Fruit fly (Drosophila melanogaster) whole organism, embryonic: Measurements from ENCODE around the gene UbcE2H.

Source experiments
- Abd-B ChIP-seq: fragments of 200-800 bp; sonication (Bioruptor generic); optimal IDR thresholded peaks from 2 replicates; lab custom pipeline; 2018; ENCODE audit warnings: missing biosample characterization, mild to moderate bottlenecking, missing genetic modification characterization, moderate library complexity
- Adf1 ChIP-seq: fragments of 200-800 bp; sonication (Bioruptor generic); IDR thresholded peaks from 2 replicates; pipeline ENCODE4 v1.3.6; 2022; ENCODE audit warnings: missing biosample characterization, missing genetic modification characterization
- CG10267 ChIP-seq: fragments of 200-800 bp; sonication (Bioruptor generic); optimal IDR thresholded peaks from 2 replicates; lab custom pipeline; 2018; ENCODE audit warnings: missing biosample characterization, mild to moderate bottlenecking, missing genetic modification characterization, moderate library complexity
- CG13287 ChIP-seq: fragments of 200-800 bp; sonication (Bioruptor generic); IDR thresholded peaks from 2 replicates; pipeline ENCODE4 v1.3.6; 2022; ENCODE audit warnings: missing biosample characterization, missing genetic modification characterization; ENCODE audit not compliant: partially characterized antibody
- CG14860 ChIP-seq: fragments of 200-800 bp; sonication (Bioruptor generic); IDR thresholded peaks from 3 replicates; pipeline ENCODE4 v1.3.6; 2022; ENCODE audit warnings: missing biosample characterization, missing genetic modification characterization; ENCODE audit not compliant: partially characterized antibody
- CG15601 ChIP-seq: fragments of 200-800 bp; sonication (Bioruptor generic); optimal IDR thresholded peaks from 3 replicates; lab custom pipeline; 2019; ENCODE audit warnings: missing biosample characterization, mild to moderate bottlenecking, missing genetic modification characterization, moderate library complexity
- CG16813 ChIP-seq: fragments of 200-800 bp; sonication (Bioruptor generic); IDR thresholded peaks from 3 replicates; pipeline ENCODE4 v1.3.6; 2022; ENCODE audit warnings: missing biosample characterization, missing genetic modification characterization; ENCODE audit not compliant: partially characterized antibody
- CG17802 ChIP-seq: fragments of 200-800 bp; sonication (Bioruptor generic); optimal IDR thresholded peaks from 2 replicates; lab custom pipeline; 2018; ENCODE audit warnings: missing biosample characterization, mild to moderate bottlenecking, missing genetic modification characterization, moderate library complexity
- CG2129 ChIP-seq: fragments of 200-800 bp; sonication (Bioruptor generic); IDR thresholded peaks from 2 replicates; pipeline ENCODE4 v1.3.6; 2022; ENCODE audit warnings: missing biosample characterization, missing genetic modification characterization; ENCODE audit not compliant: partially characterized antibody
- CG4328 ChIP-seq: fragments of 200-800 bp; sonication (Bioruptor generic); optimal IDR thresholded peaks from 3 replicates; lab custom pipeline; 2017; ENCODE audit warnings: missing biosample characterization, missing genetic modification reagents, missing genetic modification characterization
- CG6791 ChIP-seq: fragments of 200-800 bp; sonication (Bioruptor generic); IDR thresholded peaks from 3 replicates; pipeline ENCODE4 v1.3.6; 2022; ENCODE audit warnings: missing biosample characterization, missing genetic modification characterization; ENCODE audit not compliant: partially characterized antibody
- CG7839 ChIP-seq: fragments of 200-800 bp; sonication (Bioruptor generic); optimal IDR thresholded peaks from 3 replicates; lab custom pipeline; 2018; ENCODE audit warnings: missing biosample characterization, mild to moderate bottlenecking, missing genetic modification characterization, moderate library complexity
- CG8281 ChIP-seq: fragments of 200-800 bp; sonication (Bioruptor generic); optimal IDR thresholded peaks from 2 replicates; lab custom pipeline; 2018; ENCODE audit warnings: missing biosample characterization, mild to moderate bottlenecking, missing genetic modification characterization, moderate library complexity
- CG8765 ChIP-seq: fragments of 200-800 bp; sonication (Bioruptor generic); IDR thresholded peaks from 2 replicates; pipeline ENCODE4 v1.3.6; 2022; ENCODE audit warnings: missing biosample characterization, missing genetic modification characterization
- Deaf1 ChIP-seq: fragments of 200-800 bp; optimal IDR thresholded peaks from 3 replicates; lab custom pipeline; 2019; ENCODE audit warnings: missing biosample characterization, mild to moderate bottlenecking, missing genetic modification characterization, moderate library complexity
- Doc3 ChIP-seq: fragments of 200-800 bp; sonication (Bioruptor generic); IDR thresholded peaks from 3 replicates; pipeline ENCODE4 v1.3.6; 2022; ENCODE audit warnings: missing biosample characterization, missing genetic modification characterization; ENCODE audit not compliant: partially characterized antibody
- Dp ChIP-seq: fragments of 200-800 bp; sonication (Bioruptor generic); optimal IDR thresholded peaks from 2 replicates; lab custom pipeline; 2018; ENCODE audit warnings: missing biosample characterization, mild to moderate bottlenecking, missing genetic modification characterization, moderate library complexity
- Eip74EF ChIP-seq, 2 experiments: fragments of 200-800 bp in 1 of 2; fragments of >200 bp in 1 of 2; sonication (Bioruptor generic) in 1 of 2; optimal IDR thresholded peaks; 2 replicates each; lab custom pipeline; 2017 to 2019; ENCODE audit warnings: missing biosample characterization in 2 of 2, missing genetic modification characterization in 2 of 2, mild to moderate bottlenecking in 1 of 2, moderate library complexity in 1 of 2
- Hand ChIP-seq: fragments of 200-800 bp; sonication (Bioruptor generic); optimal IDR thresholded peaks from 2 replicates; lab custom pipeline; 2017; ENCODE audit warnings: mild to moderate bottlenecking, missing biosample characterization, missing genetic modification reagents, missing genetic modification characterization
- HmgD ChIP-seq: fragments of 200-800 bp; sonication (Bioruptor generic); optimal IDR thresholded peaks from 3 replicates; lab custom pipeline; 2016; ENCODE audit warnings: missing biosample characterization, missing genetic modification characterization
- Meics ChIP-seq: fragments of 200-800 bp; sonication (Bioruptor generic); optimal IDR thresholded peaks from 2 replicates; lab custom pipeline; 2017; ENCODE audit warnings: missing biosample characterization, mild to moderate bottlenecking, missing genetic modification characterization
- NK7.1 ChIP-seq: fragments of 200-800 bp; sonication (Bioruptor generic); optimal IDR thresholded peaks from 3 replicates; lab custom pipeline; 2016; ENCODE audit warnings: missing biosample characterization, missing genetic modification characterization
- Ptx1 ChIP-seq: fragments of 200-800 bp; sonication (Bioruptor generic); IDR thresholded peaks from 2 replicates; pipeline ENCODE4 v1.3.6; 2022; ENCODE audit warnings: missing biosample characterization, missing genetic modification characterization
- Ravus ChIP-seq: fragments of 200-800 bp; sonication (Bioruptor generic); IDR thresholded peaks from 2 replicates; pipeline ENCODE4 v1.3.6; 2022; ENCODE audit warnings: missing biosample characterization, missing genetic modification characterization
- Vsx1 ChIP-seq: fragments of 200-800 bp; sonication (Bioruptor generic); optimal IDR thresholded peaks from 2 replicates; lab custom pipeline; 2017; ENCODE audit warnings: missing biosample characterization, mild to moderate bottlenecking, missing genetic modification characterization, missing genetic modification reagents
- Xrp1 ChIP-seq: fragments of 200-800 bp; sonication (Bioruptor generic); IDR thresholded peaks from 2 replicates; pipeline ENCODE4 v1.3.6; 2022; ENCODE audit warnings: missing biosample characterization, missing genetic modification characterization
- amos ChIP-seq: fragments of 200-800 bp; sonication (Bioruptor generic); IDR thresholded peaks from 2 replicates; pipeline ENCODE4 v1.3.6; 2022; ENCODE audit warnings: missing biosample characterization, missing genetic modification characterization; ENCODE audit not compliant: partially characterized antibody
- ap ChIP-seq: fragments of 200-800 bp; sonication (Bioruptor generic); IDR thresholded peaks from 2 replicates; pipeline ENCODE4 v1.3.6; 2022; ENCODE audit warnings: missing biosample characterization, missing genetic modification characterization
- cad ChIP-seq: fragments of >200 bp; optimal IDR thresholded peaks from 2 replicates; lab custom pipeline; 2017; ENCODE audit warnings: missing biosample characterization, missing genetic modification characterization
- chn ChIP-seq: fragments of 200-800 bp; sonication (Bioruptor generic); optimal IDR thresholded peaks from 2 replicates; lab custom pipeline; 2016; ENCODE audit warnings: missing biosample characterization, missing genetic modification characterization
- dmrt99B ChIP-seq: fragments of 200-800 bp; sonication (Bioruptor generic); optimal IDR thresholded peaks from 2 replicates; lab custom pipeline; 2018; ENCODE audit warnings: missing biosample characterization, mild to moderate bottlenecking, missing genetic modification characterization, moderate library complexity
- exex ChIP-seq: fragments of 200-800 bp; sonication (Bioruptor generic); optimal IDR thresholded peaks from 4 replicates; lab custom pipeline; 2018; ENCODE audit warnings: missing biosample characterization, mild to moderate bottlenecking, missing genetic modification characterization, moderate library complexity
- fd102C ChIP-seq: fragments of 200-800 bp; sonication (Bioruptor generic); optimal IDR thresholded peaks from 2 replicates; lab custom pipeline; 2018; ENCODE audit warnings: missing biosample characterization, mild to moderate bottlenecking, missing genetic modification characterization, moderate library complexity
- gce ChIP-seq: fragments of 200-800 bp; sonication (Bioruptor generic); IDR thresholded peaks from 3 replicates; pipeline ENCODE4 v1.3.6; 2022; ENCODE audit warnings: missing biosample characterization, missing genetic modification characterization
- otp ChIP-seq: fragments of 200-800 bp; sonication (Bioruptor generic); IDR thresholded peaks from 3 replicates; pipeline ENCODE4, ENCODE4 v1.3.6; 2022; ENCODE audit warnings: missing biosample characterization, missing genetic modification characterization
- pfk ChIP-seq: fragments of 200-800 bp; sonication (Bioruptor generic); optimal IDR thresholded peaks from 2 replicates; lab custom pipeline; 2018; ENCODE audit warnings: missing biosample characterization, mild to moderate bottlenecking, missing genetic modification characterization, moderate library complexity
- prd ChIP-seq, 3 experiments: fragments of >200 bp in 2 of 3; fragments of 200-800 bp in 1 of 3; sonication (Bioruptor generic) in 1 of 3; optimal IDR thresholded peaks in 2 of 3; IDR thresholded peaks in 1 of 3; 2 replicates in 2 of 3; 3 replicates in 1 of 3; pipeline versions ENCODE4 v1.3.6 to Lab custom; 2017 to 2022; ENCODE audit warnings: missing biosample characterization in 1 of 3, missing genetic modification characterization in 1 of 3
- sima ChIP-seq: fragments of 200-800 bp; sonication (Bioruptor generic); optimal IDR thresholded peaks from 2 replicates; lab custom pipeline; 2016; ENCODE audit warnings: missing biosample characterization, missing genetic modification characterization
- stwl ChIP-seq: fragments of 200-800 bp; sonication (Bioruptor generic); optimal IDR thresholded peaks from 3 replicates; lab custom pipeline; 2018; ENCODE audit warnings: missing biosample characterization, mild to moderate bottlenecking, missing genetic modification characterization, moderate library complexity
- sug ChIP-seq: fragments of 200-800 bp; optimal IDR thresholded peaks from 2 replicates; lab custom pipeline; 2019; ENCODE audit warnings: missing biosample characterization, mild to moderate bottlenecking, missing genetic modification characterization, moderate library complexity
- tgo ChIP-seq: fragments of 200-800 bp; sonication (Bioruptor generic); IDR thresholded peaks from 3 replicates; pipeline ENCODE4 v1.3.6; 2022; ENCODE audit warnings: missing biosample characterization, missing genetic modification characterization
- tx ChIP-seq: fragments of 200-800 bp; sonication (Bioruptor generic); optimal IDR thresholded peaks from 2 replicates; lab custom pipeline; 2016; ENCODE audit warnings: missing biosample characterization, missing genetic modification characterization

The UbcE2H gene

dm6 chrX:8141353-8142066 is 47.6 kb upstream of the UbcE2H start (continued):
- TF ChIP-seq CG7839 (tag; lab: Kevin White, UChicago) (peak; percentile 17), Ravus (no peak), CG4328 (GFP tag; lab: Kevin White, UChicago) (peak; percentile 3), Adf1 (GFP tag; lab: Robert Waterston, UW) (peak; percentile 64), Eip74EF (GFP tag; optimal IDR thresholded peaks at IDR 0.05; lab: Kevin White, UChicago) (no peak), Deaf1 (peak; percentile 90), CG8765 (no peak), dmrt99B (tag; lab: Kevin White, UChicago) (peak; percentile 24), gce (GFP tag; lab: Robert Waterston, UW) (no peak), prd (optimal IDR thresholded peaks at IDR 0.05; lab: Kevin White, UChicago) (no peak), prd (GFP tag; IDR thresholded peaks at IDR 0.05; lab: Robert Waterston, UW) (peak; percentile 44; the same call in 1 of the 3 replicates), Xrp1 (peak; percentile 21; the same call in 1 of the 2 replicates), otp (no peak)

- TF ChIP-seq Vsx1 (GFP tag; lab: Kevin White, UChicago): peak; percentile 42
- TF ChIP-seq pfk: peak; percentile 92
- TF ChIP-seq CG17802 (tag; lab: Kevin White, UChicago): peak; percentile 28
- no peak for TF ChIP-seq sima
- TF ChIP-seq HmgD (GFP tag; lab: Kevin White, UChicago): no peak
- TF ChIP-seq exex (tag; lab: Kevin White, UChicago): peak; percentile 73
- TF ChIP-seq Dp (GFP tag; lab: Kevin White, UChicago): no peak
- TF ChIP-seq ap (GFP tag; lab: Robert Waterston, UW): no peak
- TF ChIP-seq sug (tag; lab: Kevin White, UChicago): peak; percentile 2
Measured at dm6 chrX:8140707-8141106, 46.8 kb upstream of the UbcE2H start.

- peak; percentile 45; the same call in 1 of the 2 replicates for TF ChIP-seq CG13287 (GFP tag; lab: Robert Waterston, UW)
- no peak for TF ChIP-seq NK7.1 (GFP tag; lab: Kevin White, UChicago)
- 0 out of 3 replicates have a peak, but pooled peaks have one; percentile 31 for TF ChIP-seq CG14860 (GFP tag; lab: Robert Waterston, UW)
- TF ChIP-seq stwl (tag; lab: Kevin White, UChicago): peak; percentile 98
- no peak for TF ChIP-seq cad (GFP tag; lab: Kevin White, UChicago)
- no peak for TF ChIP-seq CG8281 (tag; lab: Kevin White, UChicago)
- TF ChIP-seq CG16813 (GFP tag; lab: Robert Waterston, UW): peak; percentile 17; the same call in 1 of the 3 replicates
- TF ChIP-seq Meics (GFP tag; lab: Kevin White, UChicago): no peak
- no peak for TF ChIP-seq CG15601 (tag; lab: Kevin White, UChicago)
- TF ChIP-seq tx (GFP tag; lab: Kevin White, UChicago): no peak
- TF ChIP-seq fd102C: no peak
- TF ChIP-seq CG2129 (GFP tag; lab: Robert Waterston, UW): no peak
- peak; percentile 45; the same call in 1 of the 3 replicates for TF ChIP-seq CG6791 (GFP tag; lab: Robert Waterston, UW)
- TF ChIP-seq Abd-B (GFP tag; lab: Kevin White, UChicago): no peak
- peak; percentile 21 for TF ChIP-seq CG10267 (tag; lab: Kevin White, UChicago)
- TF ChIP-seq Hand: no peak
- TF ChIP-seq chn: no peak
- no peak for TF ChIP-seq Ptx1
- 0 out of 3 replicates have a peak, but pooled peaks have one; percentile 26 for TF ChIP-seq Doc3 (GFP tag; lab: Robert Waterston, UW)
- TF ChIP-seq tgo (GFP tag; lab: Robert Waterston, UW): no peak
- 0 out of 2 replicates have a peak, but pooled peaks have one; percentile 10 for TF ChIP-seq amos (GFP tag; lab: Robert Waterston, UW)
- no peak for TF ChIP-seq ap (GFP tag; lab: Robert Waterston, UW)
Measured at dm6 chrX:8137285-8137684, 43.4 kb upstream of the UbcE2H start.
